ENCODE assay signal across 2 fruit fly cellular contexts in the genomic region with DNA sequence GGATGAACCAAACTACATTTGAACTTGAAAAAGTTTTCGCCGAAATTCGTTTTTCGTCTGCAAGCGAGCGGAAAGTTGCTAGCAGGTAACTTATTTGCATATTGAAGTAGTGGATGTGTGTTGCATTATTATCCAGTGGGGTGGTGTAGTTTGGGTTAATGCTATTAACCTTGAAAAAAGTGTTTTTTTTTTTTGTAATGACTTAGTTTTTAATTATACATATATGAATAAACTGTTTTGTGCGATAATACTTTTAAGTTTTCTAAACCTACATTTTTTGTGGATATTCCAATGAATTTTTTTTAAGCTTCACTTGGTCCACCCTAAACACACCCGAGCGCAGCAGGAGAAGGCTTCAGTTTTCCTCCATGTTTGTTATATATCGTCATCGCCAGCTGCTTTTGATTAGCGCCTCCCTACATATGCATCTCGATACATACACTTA.
A peak's percentile ranks its signal among the peaks of the same experiment; 100 is the strongest.
TF ChIP-seq lines count a peak whose summit lies in the region.

No protein-coding gene starts in this region.

TF ChIP-seq in whole organism, embryonic, 481 proteins besides CTCF, POLR2A, EP300 and RAD21 (continued from another document and continues in another):
- TF ChIP-seq ATbp (GFP tag; optimal IDR thresholded peaks at IDR 0.05; lab: Kevin White, UChicago) (peak; percentile 29), zen2 (GFP tag; IDR thresholded peaks at IDR 0.05; lab: Robert Waterston, UW; ENCODE audit: partially characterized antibody) (no peak), CG7357 (GFP tag; IDR thresholded peaks at IDR 0.05; lab: Robert Waterston, UW) (0 out of 3 replicates have a peak, but pooled peaks have one; percentile 28), Hr51 (GFP tag; optimal IDR thresholded peaks at IDR 0.05; lab: Kevin White, UChicago) (peak in 1 of 2 experiments; percentile 61), salm (tag; optimal IDR thresholded peaks at IDR 0.05; lab: Kevin White, UChicago) (no peak), bsh (GFP tag; optimal IDR thresholded peaks at IDR 0.05; lab: Kevin White, UChicago) (peak; percentile 55 to 86), ase (GFP tag; IDR thresholded peaks at IDR 0.05; lab: Robert Waterston, UW) (peak; percentile 43; the same call in 1 of the 3 replicates), chm (GFP tag; IDR thresholded peaks at IDR 0.05; lab: Robert Waterston, UW) (no peak), sens (GFP tag; lab: Kevin White, UChicago) (peak; percentile 89), BEAF-32 (GFP tag; optimal IDR thresholded peaks at IDR 0.05; lab: Kevin White, UChicago) (no peak), Ptx1 (GFP tag; IDR thresholded peaks at IDR 0.05; lab: Robert Waterston, UW) (0 out of 2 replicates have a peak, but pooled peaks have one; percentile 7), CG8478 (optimal IDR thresholded peaks at IDR 0.05; lab: Kevin White, UChicago) (no peak), dati (GFP tag; IDR thresholded peaks at IDR 0.05; lab: Robert Waterston, UW) (no peak), E2f1 (GFP tag; IDR thresholded peaks at IDR 0.05; lab: Robert Waterston, UW) (no peak), sisA (GFP tag; IDR thresholded peaks at IDR 0.05; lab: Robert Waterston, UW) (0 out of 2 replicates have a peak, but pooled peaks have one; percentile 18), prd (optimal IDR thresholded peaks at IDR 0.05; lab: Kevin White, UChicago) (no peak), prd (GFP tag; IDR thresholded peaks at IDR 0.05; lab: Robert Waterston, UW) (no peak), cad (GFP tag; optimal IDR thresholded peaks at IDR 0.05; lab: Kevin White, UChicago) (no peak), CG5245 (GFP tag; optimal IDR thresholded peaks at IDR 0.05; lab: Kevin White, UChicago) (no peak), CG2875 (GFP tag; optimal IDR thresholded peaks at IDR 0.05; lab: Kevin White, UChicago) (peak; percentile 21), Six4 (GFP tag; optimal IDR thresholded peaks at IDR 0.05; lab: Kevin White, UChicago) (no peak), nmo (GFP tag; optimal IDR thresholded peaks at IDR 0.05; lab: Kevin White, UChicago) (peak; percentile 47), CG8388 (GFP tag; optimal IDR thresholded peaks at IDR 0.05; lab: Kevin White, UChicago) (peak; percentile 35), CG7786 (GFP tag; optimal IDR thresholded peaks at IDR 0.05; lab: Kevin White, UChicago) (no peak), CG4707 (GFP tag; optimal IDR thresholded peaks at IDR 0.05; lab: Kevin White, UChicago) (no peak), br (optimal IDR thresholded peaks at IDR 0.05; lab: Kevin White, UChicago) (no peak), Max (GFP tag; optimal IDR thresholded peaks at IDR 0.05; lab: Kevin White, UChicago) (peak; percentile 4), shn (GFP tag; optimal IDR thresholded peaks at IDR 0.05; lab: Kevin White, UChicago) (no peak), chinmo (GFP tag; IDR thresholded peaks at IDR 0.05; lab: Robert Waterston, UW; ENCODE audit: partially characterized antibody) (no peak), pfk (GFP tag; optimal IDR thresholded peaks at IDR 0.05; lab: Kevin White, UChicago) (no peak), sr (GFP tag; IDR thresholded peaks at IDR 0.05; lab: Robert Waterston, UW) (no peak), Deaf1 (tag; optimal IDR thresholded peaks at IDR 0.05; lab: Kevin White, UChicago) (no peak), CG15601 (tag; optimal IDR thresholded peaks at IDR 0.05; lab: Kevin White, UChicago) (peak; percentile 1), trh (GFP tag; optimal IDR thresholded peaks at IDR 0.05; lab: Kevin White, UChicago) (no peak), Ssrp (tag; optimal IDR thresholded peaks at IDR 0.05; lab: Kevin White, UChicago) (peak; percentile 31), CG12744 (GFP tag; optimal IDR thresholded peaks at IDR 0.05; lab: Kevin White, UChicago) (no peak), CG13624 (GFP tag; optimal IDR thresholded peaks at IDR 0.05; lab: Kevin White, UChicago) (no peak), knrl (GFP tag; IDR thresholded peaks at IDR 0.05; lab: Robert Waterston, UW; ENCODE audit: partially characterized antibody) (no peak), lmd (GFP tag; IDR thresholded peaks at IDR 0.05; lab: Robert Waterston, UW) (peak; percentile 19; the same call in 1 of the 2 replicates), ato (GFP tag; IDR thresholded peaks at IDR 0.05; lab: Robert Waterston, UW; ENCODE audit: partially characterized antibody) (no peak), Mad (GFP tag; optimal IDR thresholded peaks at IDR 0.05; lab: Kevin White, UChicago) (no peak), Antp (GFP tag; optimal IDR thresholded peaks at IDR 0.05; lab: Kevin White, UChicago) (no peak), ac (GFP tag; optimal IDR thresholded peaks at IDR 0.05; lab: Kevin White, UChicago) (no peak), CG6175 (GFP tag; IDR thresholded peaks at IDR 0.05; lab: Robert Waterston, UW) (no peak), CG3407 (GFP tag; optimal IDR thresholded peaks at IDR 0.05; lab: Kevin White, UChicago) (peak; percentile 24), luna (GFP tag; optimal IDR thresholded peaks at IDR 0.05; lab: Kevin White, UChicago) (no peak), corto (GFP tag; optimal IDR thresholded peaks at IDR 0.05; lab: Kevin White, UChicago) (peak; percentile 15), CG7963 (GFP tag; IDR thresholded peaks at IDR 0.05; lab: Robert Waterston, UW; ENCODE audit: partially characterized antibody) (no peak), CG12104 (GFP tag; optimal IDR thresholded peaks at IDR 0.05; lab: Kevin White, UChicago) (peak; percentile 12), Sry-β (GFP tag; optimal IDR thresholded peaks at IDR 0.05; lab: Kevin White, UChicago) (no peak), jing (GFP tag; optimal IDR thresholded peaks at IDR 0.05; lab: Kevin White, UChicago) (no peak), Dbx (GFP tag; IDR thresholded peaks at IDR 0.05; lab: Robert Waterston, UW) (no peak), NfI (GFP tag; optimal IDR thresholded peaks at IDR 0.05; lab: Kevin White, UChicago) (peak; percentile 33), Nf-YC (tag; optimal IDR thresholded peaks at IDR 0.05; lab: Kevin White, UChicago) (no peak), Neu2 (GFP tag; optimal IDR thresholded peaks at IDR 0.05; lab: Kevin White, UChicago; ENCODE audit: borderline replicate concordance) (no peak), B-H2 (GFP tag; optimal IDR thresholded peaks at IDR 0.05; lab: Kevin White, UChicago) (no peak), CG8924 (tag; optimal IDR thresholded peaks at IDR 0.05; lab: Kevin White, UChicago) (no peak), dpn (GFP tag; optimal IDR thresholded peaks at IDR 0.05; lab: Kevin White, UChicago) (peak in 1 of 2 experiments; percentile 38), lilli (GFP tag; optimal IDR thresholded peaks at IDR 0.05; lab: Kevin White, UChicago) (no peak), CG4820 (GFP tag; optimal IDR thresholded peaks at IDR 0.05; lab: Kevin White, UChicago) (peak; percentile 45), CG31441 (GFP tag; IDR thresholded peaks at IDR 0.05; lab: Robert Waterston, UW) (peak; percentile 68), Atf-2 (GFP tag; optimal IDR thresholded peaks at IDR 0.05; lab: Kevin White, UChicago) (no peak), CG7839 (tag; optimal IDR thresholded peaks at IDR 0.05; lab: Kevin White, UChicago) (peak; percentile 35), Pdp1 (GFP tag; optimal IDR thresholded peaks at IDR 0.05; lab: Kevin White, UChicago) (no peak)

TF ChIP-seq in whole organism, prepupa, 60 proteins besides CTCF, POLR2A, EP300 and RAD21 (continued from another document):
- TF ChIP-seq CG8632 (GFP tag; optimal IDR thresholded peaks at IDR 0.05; lab: Kevin White, UChicago) (peak; percentile 91), Eip93F (GFP tag; optimal IDR thresholded peaks at IDR 0.05; lab: Kevin White, UChicago) (peak; percentile 93), Hr39 (GFP tag; optimal IDR thresholded peaks at IDR 0.05; lab: Kevin White, UChicago) (peak; percentile 89), CG1621 (tag; optimal IDR thresholded peaks at IDR 0.05; lab: Kevin White, UChicago) (peak; percentile 50), CG32006 (GFP tag; optimal IDR thresholded peaks at IDR 0.05; lab: Kevin White, UChicago) (peak; percentile 93), salr (GFP tag; optimal IDR thresholded peaks at IDR 0.05; lab: Kevin White, UChicago) (peak in 1 of 2 experiments; percentile 92), CG15336 (GFP tag; IDR thresholded peaks at IDR 0.05; lab: Robert Waterston, UW) (peak; percentile 90), Eip78C (GFP tag; lab: Kevin White, UChicago) (peak; percentile 99), Gug (GFP tag; IDR thresholded peaks at IDR 0.05; lab: Robert Waterston, UW) (peak; percentile 75), CG10631 (GFP tag; optimal IDR thresholded peaks at IDR 0.05; lab: Kevin White, UChicago) (peak; percentile 86)
